Fruit fly (Drosophila melanogaster) whole organism, wandering third instar larva: ENCODE data around the gene Pxn.

Experiments used
- Abd-B ChIP-seq: fragments of >200 bp; optimal IDR thresholded peaks from 2 replicates; lab custom pipeline; 2017; ENCODE audit warnings: missing biosample characterization, missing genetic modification characterization
- CG32264 ChIP-seq: fragments of 200-800 bp; sonication (Bioruptor generic); optimal IDR thresholded peaks from 2 replicates; lab custom pipeline; 2016; ENCODE audit warnings: missing biosample characterization, missing genetic modification characterization
- CG9705 ChIP-seq: fragments of 200-800 bp; sonication (Bioruptor generic); optimal IDR thresholded peaks from 2 replicates; lab custom pipeline; 2018; ENCODE audit warnings: missing biosample characterization, mild to moderate bottlenecking, missing genetic modification characterization
- CrebA ChIP-seq: fragments of 200-800 bp; sonication (Bioruptor generic); optimal IDR thresholded peaks from 2 replicates; lab custom pipeline; 2016; ENCODE audit warnings: missing biosample characterization, mild to moderate bottlenecking, missing genetic modification characterization, borderline replicate concordance
- Dfd ChIP-seq: fragments of >200 bp; optimal IDR thresholded peaks from 2 replicates; lab custom pipeline; 2017; ENCODE audit warnings: missing biosample characterization, missing genetic modification characterization
- Dif ChIP-seq: fragments of 200-275, 200-300 bp; sonication (Bioruptor generic); optimal IDR thresholded peaks from 2 replicates; lab custom pipeline; 2018; ENCODE audit warnings: missing biosample characterization, missing genetic modification characterization; ENCODE audit not compliant: partially characterized antibody
- GATAd ChIP-seq: sonication (Bioruptor generic); optimal IDR thresholded peaks from 2 replicates; lab custom pipeline; 2016; ENCODE audit warnings: missing biosample characterization, missing genetic modification characterization
- HLH106 ChIP-seq: fragments of 200-800 bp; optimal IDR thresholded peaks from 3 replicates; lab custom pipeline; 2019; ENCODE audit warnings: missing biosample characterization, mild to moderate bottlenecking, missing genetic modification characterization, moderate library complexity
- Hnf4 ChIP-seq: fragments of 200-800 bp; sonication (Bioruptor generic); optimal IDR thresholded peaks from 2 replicates; lab custom pipeline; 2016; ENCODE audit warnings: missing biosample characterization, mild to moderate bottlenecking, missing genetic modification characterization
- Hr78 ChIP-seq: fragments of >200 bp; optimal IDR thresholded peaks from 2 replicates; lab custom pipeline; 2017; ENCODE audit warnings: missing biosample characterization, missing genetic modification characterization
- Hr83 ChIP-seq: fragments of 200-300 bp; sonication (Bioruptor generic); optimal IDR thresholded peaks from 2 replicates; lab custom pipeline; 2016; ENCODE audit warnings: missing biosample characterization, mild to moderate bottlenecking, missing genetic modification characterization, moderate library complexity; ENCODE audit not compliant: poor library complexity, severe bottlenecking
- Jra ChIP-seq: sonication (Bioruptor generic); optimal IDR thresholded peaks from 2 replicates; lab custom pipeline; 2016; ENCODE audit warnings: missing biosample characterization, missing genetic modification characterization
- Mio ChIP-seq: sonication (Bioruptor generic); optimal IDR thresholded peaks from 2 replicates; lab custom pipeline; 2016; ENCODE audit warnings: missing biosample characterization, missing genetic modification characterization
- Myc ChIP-seq: fragments of >200 bp; optimal IDR thresholded peaks from 2 replicates; lab custom pipeline; 2017
- N ChIP-seq: fragments of >200 bp; optimal IDR thresholded peaks from 2 replicates; lab custom pipeline; 2018; ENCODE audit warnings: missing biosample characterization, missing external identifiers, missing genetic modification characterization
- OdsH ChIP-seq: fragments of 200-800 bp; sonication (Bioruptor generic); optimal IDR thresholded peaks from 2 replicates; lab custom pipeline; 2016; ENCODE audit warnings: missing biosample characterization, mild to moderate bottlenecking, missing genetic modification characterization
- Rel ChIP-seq, 2 experiments: fragments of 200-800 bp; sonication (Bioruptor generic) in 1 of 2; optimal IDR thresholded peaks; 2 replicates in 1 of 2; 3 replicates in 1 of 2; lab custom pipeline; 2016 to 2019; ENCODE audit warnings: mild to moderate bottlenecking in 2 of 2, missing biosample characterization in 2 of 2, missing genetic modification characterization in 2 of 2, moderate library complexity in 1 of 2
- Sp1 ChIP-seq: fragments of 200-800 bp; sonication (Bioruptor generic); optimal IDR thresholded peaks from 3 replicates; lab custom pipeline; 2019; ENCODE audit warnings: missing biosample characterization, mild to moderate bottlenecking, missing genetic modification characterization, moderate library complexity
- Vsx2 ChIP-seq: fragments of 200-300, 225-300 bp; sonication (Bioruptor generic); optimal IDR thresholded peaks from 2 replicates; lab custom pipeline; 2018; ENCODE audit warnings: missing biosample characterization, missing genetic modification characterization; ENCODE audit not compliant: partially characterized antibody
- br ChIP-seq: fragments of 200-800 bp; sonication (Bioruptor generic); optimal IDR thresholded peaks from 2 replicates; lab custom pipeline; 2016; ENCODE audit warnings: missing biosample characterization, missing genetic modification characterization
- brk ChIP-seq: fragments of 200-800 bp; sonication (Bioruptor generic); optimal IDR thresholded peaks from 2 replicates; lab custom pipeline; 2016; ENCODE audit warnings: missing biosample characterization, mild to moderate bottlenecking, missing genetic modification characterization
- dl ChIP-seq, 2 experiments: fragments of 175-275, 200-275 bp in 1 of 2; fragments of 200-275 bp in 1 of 2; sonication (Bioruptor generic); optimal IDR thresholded peaks; lab custom pipeline; 2018; ENCODE audit warnings: mild to moderate bottlenecking in 2 of 2, missing biosample characterization in 2 of 2, missing genetic modification characterization in 2 of 2, moderate library complexity in 2 of 2; ENCODE audit not compliant: partially characterized antibody in 2 of 2, insufficient read depth in 1 of 2
- dmrt93B ChIP-seq: fragments of 200-800 bp; sonication (Bioruptor generic); optimal IDR thresholded peaks from 2 replicates; lab custom pipeline; 2018; ENCODE audit warnings: missing biosample characterization, mild to moderate bottlenecking, missing genetic modification characterization
- dsf ChIP-seq: sonication (Bioruptor generic); optimal IDR thresholded peaks from 2 replicates; lab custom pipeline; 2016; ENCODE audit warnings: missing biosample characterization, missing genetic modification characterization, borderline replicate concordance
- ey ChIP-seq: fragments of 200-800 bp; sonication (Bioruptor generic); optimal IDR thresholded peaks from 2 replicates; lab custom pipeline; 2016; ENCODE audit warnings: missing biosample characterization, missing genetic modification characterization
- foxo ChIP-seq, 2 experiments: fragments of 200-800 bp; sonication (Bioruptor generic); optimal IDR thresholded peaks; 2 replicates in 1 of 2; 3 replicates in 1 of 2; lab custom pipeline; 2016 to 2017; ENCODE audit warnings: missing biosample characterization in 2 of 2, missing genetic modification characterization in 2 of 2
- fru ChIP-seq: fragments of 200-800 bp; sonication (Bioruptor generic); optimal IDR thresholded peaks from 3 replicates; lab custom pipeline; 2016; ENCODE audit warnings: missing biosample characterization, mild to moderate bottlenecking, missing genetic modification characterization
- h ChIP-seq: fragments of 200-800 bp; sonication (Bioruptor generic); optimal IDR thresholded peaks from 3 replicates; lab custom pipeline; 2016; ENCODE audit warnings: missing biosample characterization, mild to moderate bottlenecking, missing genetic modification characterization
- jim ChIP-seq: fragments of 175-275, 200-325 bp; sonication (Bioruptor generic); optimal IDR thresholded peaks from 2 replicates; lab custom pipeline; 2016; ENCODE audit warnings: missing biosample characterization, mild to moderate bottlenecking, missing genetic modification characterization
- lola ChIP-seq: fragments of >200 bp; optimal IDR thresholded peaks from 2 replicates; lab custom pipeline; 2017; ENCODE audit warnings: missing biosample characterization, missing genetic modification characterization
- pan ChIP-seq: fragments of >200 bp; optimal IDR thresholded peaks from 2 replicates; lab custom pipeline; 2017
- psq ChIP-seq: fragments of 200-800 bp; sonication (Bioruptor generic); optimal IDR thresholded peaks from 3 replicates; lab custom pipeline; 2017; ENCODE audit warnings: missing biosample characterization, mild to moderate bottlenecking, missing genetic modification characterization, moderate library complexity
- rgr ChIP-seq: fragments of 200-800 bp; sonication (Bioruptor generic); optimal IDR thresholded peaks from 3 replicates; lab custom pipeline; 2016; ENCODE audit warnings: missing biosample characterization, mild to moderate bottlenecking, missing genetic modification characterization
- sage ChIP-seq: fragments of 200-800 bp; sonication (Bioruptor generic); optimal IDR thresholded peaks from 2 replicates; lab custom pipeline; 2016; ENCODE audit warnings: missing biosample characterization, mild to moderate bottlenecking, missing genetic modification characterization
- sv ChIP-seq: fragments of 200-800 bp; sonication (Bioruptor generic); optimal IDR thresholded peaks from 3 replicates; lab custom pipeline; 2016; ENCODE audit warnings: missing biosample characterization, missing genetic modification characterization
- tai ChIP-seq: sonication (Bioruptor generic); optimal IDR thresholded peaks from 2 replicates; lab custom pipeline; 2016; ENCODE audit warnings: missing biosample characterization, missing genetic modification characterization
- usp ChIP-seq: fragments of >200 bp; optimal IDR thresholded peaks from 2 replicates; lab custom pipeline; 2017; ENCODE audit warnings: missing biosample characterization, missing genetic modification characterization
- woc ChIP-seq: sonication (Bioruptor generic); optimal IDR thresholded peaks from 2 replicates; lab custom pipeline; 2016; ENCODE audit warnings: missing biosample characterization, mild to moderate bottlenecking, missing genetic modification characterization

Gene Pxn

dm6 chr3L:2586804-2587561 lies 42.9 kb downstream of the Pxn start, which contains the start of gene RpL8:
Gene RpL8 (plus strand): TSS chr3L:2587456.
- TF ChIP-seq br (GFP tag; lab: Kevin White, UChicago) = peak; percentile 53
- TF ChIP-seq pan (lab: Kevin White, UChicago) = no peak
- peak; percentile 95 for TF ChIP-seq Hr83 (GFP tag; lab: Kevin White, UChicago)
- TF ChIP-seq CrebA = no peak
- peak; percentile 60 for TF ChIP-seq woc (GFP tag; lab: Kevin White, UChicago)
- no peak for TF ChIP-seq Dfd (GFP tag; lab: Kevin White, UChicago)
- peak; percentile 65 for TF ChIP-seq sv (GFP tag; lab: Kevin White, UChicago)
- no peak for TF ChIP-seq Vsx2 (GFP tag; lab: Kevin White, UChicago)
- peak; percentile 22 for TF ChIP-seq Jra (GFP tag; lab: Kevin White, UChicago)
- TF ChIP-seq brk (GFP tag; lab: Kevin White, UChicago) = peak; percentile 32
- peak; percentile 55 for TF ChIP-seq psq (GFP tag; lab: Kevin White, UChicago)
- TF ChIP-seq Dif (GFP tag; lab: Kevin White, UChicago) = no peak
- TF ChIP-seq HLH106 (tag; lab: Kevin White, UChicago) = peak; percentile 71
- peak; percentile 85 for TF ChIP-seq dmrt93B (GFP tag; lab: Kevin White, UChicago)
- peak; percentile 49 for TF ChIP-seq fru
- TF ChIP-seq sage (GFP tag; lab: Kevin White, UChicago) = peak; percentile 46
- TF ChIP-seq lola (GFP tag; lab: Kevin White, UChicago) = no peak
- TF ChIP-seq GATAd (GFP tag; lab: Kevin White, UChicago) = no peak
- TF ChIP-seq Sp1 (GFP tag; lab: Kevin White, UChicago) = peak; percentile 85
- peak; percentile 33 for TF ChIP-seq Mio (GFP tag; lab: Kevin White, UChicago)
- TF ChIP-seq rgr (GFP tag; lab: Kevin White, UChicago) = peak; percentile 82
- TF ChIP-seq OdsH (GFP tag; lab: Kevin White, UChicago) = peak; percentile 40
- TF ChIP-seq usp (GFP tag; lab: Kevin White, UChicago) = no peak
- no peak for TF ChIP-seq Rel (GFP tag; optimal IDR thresholded peaks at IDR 0.05; lab: Kevin White, UChicago)
- TF ChIP-seq Rel (tag; optimal IDR thresholded peaks at IDR 0.05; lab: Kevin White, UChicago) = peak; percentile 41
- no peak for TF ChIP-seq Abd-B (GFP tag; lab: Kevin White, UChicago)
- no peak for TF ChIP-seq jim (GFP tag; lab: Kevin White, UChicago)
- no peak for TF ChIP-seq CG32264 (GFP tag; lab: Kevin White, UChicago)
- peak; percentile 55 for TF ChIP-seq h
- TF ChIP-seq N (GFP tag; lab: Kevin White, UChicago) = peak; percentile 28
- TF ChIP-seq tai = no peak
- TF ChIP-seq Hnf4 = peak; percentile 51
- no peak for TF ChIP-seq dl (GFP tag; optimal IDR thresholded peaks at IDR 0.05; lab: Kevin White, UChicago; ENCODE audit: insufficient read depth in 1 of 2, partially characterized antibody in 2 of 2)
- TF ChIP-seq Myc = peak; percentile 29
- TF ChIP-seq Hr78 = no peak
- peak; percentile 28 for TF ChIP-seq ey (GFP tag; lab: Kevin White, UChicago)
- TF ChIP-seq dsf (GFP tag; lab: Kevin White, UChicago) = peak; percentile 13
- TF ChIP-seq CG9705 (GFP tag; lab: Kevin White, UChicago) = peak; percentile 84
- peak in 1 of 2 experiments; percentile 63 for TF ChIP-seq foxo (GFP tag; optimal IDR thresholded peaks at IDR 0.05; lab: Kevin White, UChicago)
- TF ChIP-seq, all 38 proteins: peak for 24
